Comparison of ENCODE assay signal across 6 worm cellular contexts in the genomic region with DNA sequence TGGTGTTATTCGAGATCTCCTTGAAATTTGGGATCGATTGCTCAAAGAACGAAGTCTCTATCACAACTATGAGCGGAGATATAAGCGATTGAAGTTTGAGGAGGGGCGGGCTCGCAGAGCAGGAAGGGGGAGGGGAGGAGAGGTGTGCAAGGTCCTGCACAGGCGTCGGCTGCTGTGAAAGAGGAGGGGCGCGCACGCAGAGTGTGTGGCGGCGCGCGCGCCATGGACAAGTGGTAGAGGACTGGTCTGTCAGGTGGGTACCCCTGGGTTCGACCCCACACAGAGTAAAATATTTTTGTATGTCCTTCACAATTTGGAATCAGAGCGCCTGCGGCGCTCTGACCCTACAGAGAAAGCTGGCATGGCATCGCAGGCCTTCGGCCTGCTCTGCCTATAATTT.
TF ChIP-seq lines count a peak whose summit lies in the region.
"Not testable (repeated sequence)": the region's sequence is repeated elsewhere in the genome, so short reads cannot be mapped to it uniquely, and the experiment has no call there.

No protein-coding gene starts in this region.

TF ChIP-seq in whole organism, L1 larva, 84 proteins besides CTCF, POLR2A, EP300 and RAD21:
- TF ChIP-seq nhr-19 (GFP tag; conservative IDR thresholded peaks at IDR 0.05; lab: Robert Waterston, UW) (peak; percentile 81), grh-1 (GFP tag; IDR thresholded peaks at IDR 0.05; lab: Robert Waterston, UW) (peak; percentile 61), ceh-88 (GFP tag; IDR thresholded peaks at IDR 0.05; lab: Robert Waterston, UW) (peak; percentile 59; the same call in 1 of the 2 replicates), unc-98 (GFP tag; IDR thresholded peaks at IDR 0.05; lab: Robert Waterston, UW) (peak; percentile 43; the same call in 1 of the 2 replicates), snpc-4 (tag; optimal IDR thresholded peaks at IDR 0.05; lab: Kevin White, UChicago) (peak; percentile 13), mab-9 (GFP tag; IDR thresholded peaks at IDR 0.05; lab: Robert Waterston, UW) (peak; percentile 40; the same call in 1 of the 2 replicates)

TF ChIP-seq in whole organism, L2 larva, 48 proteins besides CTCF, POLR2A, EP300 and RAD21:
- TF ChIP-seq lin-13 (GFP tag; optimal IDR thresholded peaks at IDR 0.05; lab: Kevin White, UChicago) = peak; percentile 11

TF ChIP-seq in whole organism, L3 larva, 47 proteins besides CTCF, POLR2A, EP300 and RAD21:
- peak; percentile 4 for TF ChIP-seq snpc-4 (tag; optimal IDR thresholded peaks at IDR 0.05; lab: Kevin White, UChicago)

TF ChIP-seq in whole organism, L4 larva, 104 proteins besides CTCF, POLR2A, EP300 and RAD21:
- 0 out of 2 replicates have a peak, but pooled peaks have one; percentile 20 for TF ChIP-seq vab-7 (GFP tag; IDR thresholded peaks at IDR 0.05; lab: Robert Waterston, UW)
- TF ChIP-seq arid-1 (GFP tag; conservative IDR thresholded peaks at IDR 0.05; lab: Robert Waterston, UW) = 0 out of 2 replicates have a peak, but pooled peaks have one; percentile 30
- peak; percentile 9; the same call in 1 of the 2 replicates for TF ChIP-seq pha-4 (GFP tag; IDR thresholded peaks at IDR 0.05; lab: Robert Waterston, UW)
- not testable (repeated sequence) for TF ChIP-seq pha-4 (tag; optimal IDR thresholded peaks at IDR 0.05; lab: Kevin White, UChicago)
- TF ChIP-seq hmg-1.1 (GFP tag; IDR thresholded peaks at IDR 0.05; lab: Robert Waterston, UW) = peak; percentile 59
- TF ChIP-seq lin-38 (GFP tag; IDR thresholded peaks at IDR 0.05; lab: Robert Waterston, UW) = peak; percentile 66
- TF ChIP-seq ceh-44 (GFP tag; IDR thresholded peaks at IDR 0.05; lab: Robert Waterston, UW) = 0 out of 2 replicates have a peak, but pooled peaks have one; percentile 52
- TF ChIP-seq egl-43 (GFP tag; IDR thresholded peaks at IDR 0.05; lab: Robert Waterston, UW) = 0 out of 2 replicates have a peak, but pooled peaks have one; percentile 12
- peak; percentile 10; the same call in 1 of the 2 replicates for TF ChIP-seq dmd-6 (GFP tag; IDR thresholded peaks at IDR 0.05; lab: Robert Waterston, UW)
- peak; percentile 97 for TF ChIP-seq set-16 (GFP tag; IDR thresholded peaks at IDR 0.05; lab: Robert Waterston, UW)
- peak; percentile 61; the same call in 1 of the 2 replicates for TF ChIP-seq snpc-1.2 (GFP tag; IDR thresholded peaks at IDR 0.05; lab: Robert Waterston, UW)
- TF ChIP-seq madf-9 (GFP tag; conservative IDR thresholded peaks at IDR 0.05; lab: Robert Waterston, UW) = peak; percentile 35; the same call in 1 of the 2 replicates

TF ChIP-seq in whole organism, midembryonic, 9 proteins besides CTCF, POLR2A, EP300 and RAD21:
- 0 out of 2 replicates have a peak, but pooled peaks have one; percentile 28 for TF ChIP-seq klf-2 (GFP tag; conservative IDR thresholded peaks at IDR 0.05; lab: Robert Waterston, UW)

TF ChIP-seq in whole organism, young adult, 124 proteins besides CTCF, POLR2A, EP300 and RAD21:
- TF ChIP-seq egrh-3 (GFP tag; IDR thresholded peaks at IDR 0.05; lab: Robert Waterston, UW) (peak; percentile 99), snpc-4 (tag; optimal IDR thresholded peaks at IDR 0.05; lab: Kevin White, UChicago) (peak in 2 of 4 experiments; percentile 17 to 60), ceh-100 (GFP tag; IDR thresholded peaks at IDR 0.05; lab: Robert Waterston, UW) (0 out of 2 replicates have a peak, but pooled peaks have one; percentile 47), Y95B8A.8 (GFP tag; IDR thresholded peaks at IDR 0.05; lab: Robert Waterston, UW) (peak; percentile 54; the same call in 1 of the 2 replicates), dox-1 (GFP tag; IDR thresholded peaks at IDR 0.05; lab: Robert Waterston, UW) (peak; percentile 75), mcd-1 (GFP tag; IDR thresholded peaks at IDR 0.05; lab: Robert Waterston, UW) (peak; percentile 79), ztf-28 (GFP tag; IDR thresholded peaks at IDR 0.05; lab: Robert Waterston, UW) (0 out of 2 replicates have a peak, but pooled peaks have one; percentile 21), bed-2 (GFP tag; IDR thresholded peaks at IDR 0.05; lab: Robert Waterston, UW) (0 out of 2 replicates have a peak, but pooled peaks have one; percentile 42), F33H1.4 (GFP tag; IDR thresholded peaks at IDR 0.05; lab: Robert Waterston, UW) (peak; percentile 62), Y53G8AR.9 (GFP tag; conservative IDR thresholded peaks at IDR 0.05; lab: Robert Waterston, UW) (0 out of 2 replicates have a peak, but pooled peaks have one; percentile 37), lin-26 (GFP tag; IDR thresholded peaks at IDR 0.05; lab: Robert Waterston, UW) (peak; percentile 100), ekl-4 (GFP tag; IDR thresholded peaks at IDR 0.05; lab: Robert Waterston, UW) (peak; percentile 67; the same call in 1 of the 2 replicates), pbrm-1 (GFP tag; IDR thresholded peaks at IDR 0.05; lab: Robert Waterston, UW) (peak; percentile 91), F39B2.1 (GFP tag; IDR thresholded peaks at IDR 0.05; lab: Robert Waterston, UW) (peak; percentile 5; the same call in 1 of the 2 replicates), B0019.2 (GFP tag; conservative IDR thresholded peaks at IDR 0.05; lab: Robert Waterston, UW) (peak; percentile 75), D2030.7 (GFP tag; IDR thresholded peaks at IDR 0.05; lab: Robert Waterston, UW) (peak; percentile 91), madf-6 (GFP tag; IDR thresholded peaks at IDR 0.05; lab: Robert Waterston, UW) (peak; percentile 81), tbp1 (GFP tag; optimal IDR thresholded peaks at IDR 0.05; lab: Kevin White, UChicago) (peak; percentile 37), rcor-1 (GFP tag; IDR thresholded peaks at IDR 0.05; lab: Robert Waterston, UW) (peak; percentile 68), cebp-1 (GFP tag; IDR thresholded peaks at IDR 0.05; lab: Robert Waterston, UW) (0 out of 2 replicates have a peak, but pooled peaks have one; percentile 23), nfyb-1 (GFP tag; IDR thresholded peaks at IDR 0.05; lab: Robert Waterston, UW) (peak; percentile 85), ceh-91 (GFP tag; IDR thresholded peaks at IDR 0.05; lab: Robert Waterston, UW) (peak; percentile 51)
- TF ChIP-seq snpc-4 (GFP tag; optimal IDR thresholded peaks at IDR 0.05; lab: Kevin White, UChicago); cebp-1 (tag; optimal IDR thresholded peaks at IDR 0.05; lab: Kevin White, UChicago): not testable (repeated sequence)
